Fruit fly (Drosophila melanogaster) whole organism, embryonic: ENCODE results near the gene COX7B.

ENCODE experiments used
- Antp ChIP-seq: fragments of 200-800 bp; sonication (Bioruptor generic); optimal IDR thresholded peaks from 3 replicates; lab custom pipeline; 2016; ENCODE audit warnings: missing biosample characterization, missing genetic modification characterization
- BtbVII ChIP-seq: fragments of 200-800 bp; sonication (Bioruptor generic); optimal IDR thresholded peaks from 3 replicates; lab custom pipeline; 2017; ENCODE audit warnings: missing biosample characterization, mild to moderate bottlenecking, missing genetic modification characterization
- CG10321 ChIP-seq: fragments of 200-800 bp; sonication (Bioruptor generic); IDR thresholded peaks from 2 replicates; pipeline ENCODE4 v1.3.6; 2022; ENCODE audit warnings: missing biosample characterization, missing genetic modification characterization
- CG10959 ChIP-seq: fragments of 200-800 bp; sonication (Bioruptor generic); IDR thresholded peaks from 2 replicates; pipeline ENCODE4 v1.3.6; 2022; ENCODE audit warnings: missing biosample characterization, missing genetic modification characterization
- CG12155 ChIP-seq: fragments of 200-800 bp; sonication (Bioruptor generic); optimal IDR thresholded peaks from 3 replicates; lab custom pipeline; 2016; ENCODE audit warnings: missing biosample characterization, missing genetic modification characterization
- CG13123 ChIP-seq: fragments of 200-800 bp; sonication (Bioruptor generic); optimal IDR thresholded peaks from 2 replicates; lab custom pipeline; 2016; ENCODE audit warnings: missing biosample characterization, missing genetic modification characterization
- CG13287 ChIP-seq: fragments of 200-800 bp; sonication (Bioruptor generic); IDR thresholded peaks from 2 replicates; pipeline ENCODE4 v1.3.6; 2022; ENCODE audit warnings: missing biosample characterization, missing genetic modification characterization; ENCODE audit not compliant: partially characterized antibody
- CG13296 ChIP-seq: fragments of 200-800 bp; sonication (Bioruptor generic); optimal IDR thresholded peaks from 3 replicates; lab custom pipeline; 2018; ENCODE audit warnings: missing biosample characterization, mild to moderate bottlenecking, missing genetic modification characterization
- CG14050 ChIP-seq: fragments of 200-800 bp; sonication (Bioruptor generic); IDR thresholded peaks from 3 replicates; pipeline ENCODE4 v1.3.6; 2022; ENCODE audit warnings: missing biosample characterization, missing genetic modification characterization
- CG14710 ChIP-seq: fragments of 200-800 bp; sonication (Bioruptor generic); optimal IDR thresholded peaks from 3 replicates; lab custom pipeline; 2019; ENCODE audit warnings: missing biosample characterization, mild to moderate bottlenecking, missing genetic modification characterization, moderate library complexity
- CG2199 ChIP-seq: fragments of 200-800 bp; sonication (Bioruptor generic); IDR thresholded peaks from 3 replicates; pipeline ENCODE4 v1.3.6; 2022; ENCODE audit warnings: missing biosample characterization, missing genetic modification characterization
- CG2202 ChIP-seq: fragments of 200-800 bp; sonication (Bioruptor generic); optimal IDR thresholded peaks from 2 replicates; lab custom pipeline; 2018; ENCODE audit warnings: missing biosample characterization, mild to moderate bottlenecking, missing genetic modification characterization
- CG3281 ChIP-seq: fragments of 200-800 bp; sonication (Bioruptor generic); optimal IDR thresholded peaks from 3 replicates; lab custom pipeline; 2017; ENCODE audit warnings: missing biosample characterization, mild to moderate bottlenecking, missing genetic modification characterization
- CG4707 ChIP-seq: fragments of 200-800 bp; sonication (Bioruptor generic); optimal IDR thresholded peaks from 2 replicates; lab custom pipeline; 2018; ENCODE audit warnings: missing biosample characterization, mild to moderate bottlenecking, missing genetic modification characterization, moderate library complexity
- CG4820 ChIP-seq: fragments of 200-800 bp; sonication (Bioruptor generic); optimal IDR thresholded peaks from 3 replicates; lab custom pipeline; 2016; ENCODE audit warnings: missing biosample characterization, missing genetic modification characterization
- CG5245 ChIP-seq: fragments of 200-800 bp; sonication (Bioruptor generic); optimal IDR thresholded peaks from 3 replicates; lab custom pipeline; 2016; ENCODE audit warnings: missing biosample characterization, missing genetic modification characterization
- CG6654 ChIP-seq: fragments of 200-800 bp; sonication (Bioruptor generic); optimal IDR thresholded peaks from 2 replicates; lab custom pipeline; 2017; ENCODE audit warnings: missing biosample characterization, mild to moderate bottlenecking, missing genetic modification characterization
- CG8290 ChIP-seq, 3 experiments: fragments of 200-800 bp; sonication (Bioruptor generic); optimal IDR thresholded peaks; 2 replicates each; lab custom pipeline; 2016 to 2019; ENCODE audit warnings: missing biosample characterization in 3 of 3, missing genetic modification characterization in 3 of 3, mild to moderate bottlenecking in 2 of 3, moderate library complexity in 1 of 3
- Dad ChIP-seq: fragments of 200-800 bp; sonication (Bioruptor generic); optimal IDR thresholded peaks from 3 replicates; lab custom pipeline; 2016; ENCODE audit warnings: missing biosample characterization, missing genetic modification characterization
- Dfd ChIP-seq, 2 experiments: fragments of >200 bp; optimal IDR thresholded peaks; 2 replicates each; lab custom pipeline; 2017; ENCODE audit warnings: missing biosample characterization in 2 of 2, missing genetic modification characterization in 2 of 2
- Drgx ChIP-seq: fragments of 200-800 bp; sonication (Bioruptor generic); IDR thresholded peaks from 2 replicates; pipeline ENCODE4 v1.3.6; 2022; ENCODE audit warnings: missing biosample characterization, missing genetic modification characterization
- Ets97D ChIP-seq: fragments of 200-800 bp; sonication (Bioruptor generic); optimal IDR thresholded peaks from 3 replicates; lab custom pipeline; 2016; ENCODE audit warnings: missing biosample characterization, missing genetic modification characterization
- HLH4C ChIP-seq: fragments of 200-800 bp; sonication (Bioruptor generic); IDR thresholded peaks from 3 replicates; pipeline ENCODE4 v1.3.6; 2022; ENCODE audit warnings: missing biosample characterization, missing genetic modification characterization; ENCODE audit not compliant: partially characterized antibody
- Hmx ChIP-seq: fragments of 200-800 bp; sonication (Bioruptor generic); optimal IDR thresholded peaks from 2 replicates; lab custom pipeline; 2016; ENCODE audit warnings: missing biosample characterization, missing genetic modification characterization
- Hsf ChIP-seq: fragments of 200-800 bp; sonication (Bioruptor generic); optimal IDR thresholded peaks from 3 replicates; lab custom pipeline; 2016; ENCODE audit warnings: missing biosample characterization, missing genetic modification characterization
- Kr ChIP-seq: fragments of 200-800 bp; sonication (Bioruptor generic); optimal IDR thresholded peaks from 2 replicates; lab custom pipeline; 2017; ENCODE audit warnings: missing biosample characterization, mild to moderate bottlenecking, missing genetic modification characterization
- Mrtf ChIP-seq: fragments of 200-800 bp; sonication (Bioruptor generic); IDR thresholded peaks from 3 replicates; pipeline ENCODE4 v1.3.6; 2022; ENCODE audit warnings: missing biosample characterization, missing genetic modification characterization
- Neu2 ChIP-seq: fragments of 200-800 bp; sonication (Bioruptor generic); optimal IDR thresholded peaks from 3 replicates; lab custom pipeline; 2016; ENCODE audit warnings: missing biosample characterization, missing genetic modification characterization, borderline replicate concordance
- Oli ChIP-seq: fragments of 200-800 bp; sonication (Bioruptor generic); optimal IDR thresholded peaks from 2 replicates; lab custom pipeline; 2018; ENCODE audit warnings: missing biosample characterization, mild to moderate bottlenecking, missing genetic modification characterization, moderate library complexity
- Opbp ChIP-seq: fragments of 200-800 bp; sonication (Bioruptor generic); IDR thresholded peaks from 3 replicates; pipeline ENCODE4 v1.3.6; 2022; ENCODE audit warnings: missing biosample characterization, missing genetic modification characterization; ENCODE audit not compliant: partially characterized antibody
- Ravus ChIP-seq: fragments of 200-800 bp; sonication (Bioruptor generic); IDR thresholded peaks from 2 replicates; pipeline ENCODE4 v1.3.6; 2022; ENCODE audit warnings: missing biosample characterization, missing genetic modification characterization
- Usf ChIP-seq: fragments of 200-800 bp; sonication (Bioruptor generic); optimal IDR thresholded peaks from 2 replicates; lab custom pipeline; 2017; ENCODE audit warnings: missing genotype, missing biosample characterization, missing genetic modification characterization
- ac ChIP-seq: fragments of 200-800 bp; sonication (Bioruptor generic); optimal IDR thresholded peaks from 3 replicates; lab custom pipeline; 2017; ENCODE audit warnings: missing biosample characterization, mild to moderate bottlenecking, missing genetic modification characterization
- ash1 ChIP-seq: fragments of 200-800 bp; sonication (Bioruptor generic); optimal IDR thresholded peaks from 2 replicates; lab custom pipeline; 2018; ENCODE audit warnings: missing biosample characterization, mild to moderate bottlenecking, missing genetic modification characterization
- ato ChIP-seq: fragments of 200-800 bp; sonication (Bioruptor generic); IDR thresholded peaks from 2 replicates; pipeline ENCODE4 v1.3.6; 2022; ENCODE audit warnings: missing biosample characterization, missing genetic modification characterization; ENCODE audit not compliant: partially characterized antibody
- cas ChIP-seq: fragments of 200-800 bp; sonication (Bioruptor generic); IDR thresholded peaks from 2 replicates; pipeline ENCODE4 v1.3.6; 2022; ENCODE audit warnings: missing biosample characterization, missing genetic modification characterization
- crc ChIP-seq: fragments of 200-800 bp; sonication (Bioruptor generic); optimal IDR thresholded peaks from 2 replicates; lab custom pipeline; 2016; ENCODE audit warnings: missing biosample characterization, missing genetic modification characterization
- exex ChIP-seq: fragments of 200-800 bp; sonication (Bioruptor generic); optimal IDR thresholded peaks from 4 replicates; lab custom pipeline; 2018; ENCODE audit warnings: missing biosample characterization, mild to moderate bottlenecking, missing genetic modification characterization, moderate library complexity
- gcm ChIP-seq: fragments of 200-800 bp; sonication (Bioruptor generic); optimal IDR thresholded peaks from 2 replicates; lab custom pipeline; 2019; ENCODE audit warnings: missing biosample characterization, mild to moderate bottlenecking, missing genetic modification characterization, moderate library complexity
- gsb-n ChIP-seq: fragments of 200-800 bp; sonication (Bioruptor generic); optimal IDR thresholded peaks from 3 replicates; lab custom pipeline; 2018; ENCODE audit warnings: missing biosample characterization, mild to moderate bottlenecking, missing genetic modification characterization
- h ChIP-seq: fragments of >200 bp; optimal IDR thresholded peaks from 2 replicates; lab custom pipeline; 2017
- nerfin-1 ChIP-seq: fragments of 200-800 bp; sonication (Bioruptor generic); optimal IDR thresholded peaks from 3 replicates; lab custom pipeline; 2019; ENCODE audit warnings: missing biosample characterization, mild to moderate bottlenecking, missing genetic modification characterization, moderate library complexity
- pb ChIP-seq: fragments of 200-800 bp; sonication (Bioruptor generic); optimal IDR thresholded peaks from 3 replicates; lab custom pipeline; 2016; ENCODE audit warnings: missing biosample characterization, missing genetic modification characterization
- pnt ChIP-seq: fragments of 200-800 bp; sonication (Bioruptor generic); optimal IDR thresholded peaks from 3 replicates; lab custom pipeline; 2016; ENCODE audit warnings: missing biosample characterization, missing genetic modification characterization
- prd ChIP-seq, 3 experiments: fragments of >200 bp in 2 of 3; fragments of 200-800 bp in 1 of 3; sonication (Bioruptor generic) in 1 of 3; optimal IDR thresholded peaks in 2 of 3; IDR thresholded peaks in 1 of 3; 2 replicates in 2 of 3; 3 replicates in 1 of 3; pipeline versions ENCODE4 v1.3.6 to Lab custom; 2017 to 2022; ENCODE audit warnings: missing biosample characterization in 1 of 3, missing genetic modification characterization in 1 of 3
- shn ChIP-seq: fragments of 200-800 bp; sonication (Bioruptor generic); optimal IDR thresholded peaks from 3 replicates; lab custom pipeline; 2016; ENCODE audit warnings: missing biosample characterization, missing genetic modification characterization
- sna ChIP-seq: fragments of 200-800 bp; sonication (Bioruptor generic); IDR thresholded peaks from 2 replicates; pipeline ENCODE4 v1.3.6; 2022; ENCODE audit warnings: missing biosample characterization, missing genetic modification characterization; ENCODE audit not compliant: partially characterized antibody
- sr ChIP-seq: fragments of 200-800 bp; sonication (Bioruptor generic); IDR thresholded peaks from 3 replicates; pipeline ENCODE4 v1.3.6; 2022; ENCODE audit warnings: missing biosample characterization, missing genetic modification characterization
- tup ChIP-seq: fragments of 200-800 bp; sonication (Bioruptor generic); optimal IDR thresholded peaks from 2 replicates; lab custom pipeline; 2016; ENCODE audit warnings: missing biosample characterization, mild to moderate bottlenecking, missing genetic modification characterization, moderate library complexity
- z ChIP-seq: fragments of 200-800 bp; sonication (Bioruptor generic); IDR thresholded peaks from 3 replicates; pipeline ENCODE4 v1.3.6; 2022; ENCODE audit warnings: missing biosample characterization, missing genetic modification characterization
- zfh1 ChIP-seq: fragments of 200-800 bp; sonication (Bioruptor generic); IDR thresholded peaks from 3 replicates; pipeline ENCODE4 v1.3.6; 2022; ENCODE audit warnings: missing biosample characterization, missing genetic modification characterization

Gene COX7B

DNA sequence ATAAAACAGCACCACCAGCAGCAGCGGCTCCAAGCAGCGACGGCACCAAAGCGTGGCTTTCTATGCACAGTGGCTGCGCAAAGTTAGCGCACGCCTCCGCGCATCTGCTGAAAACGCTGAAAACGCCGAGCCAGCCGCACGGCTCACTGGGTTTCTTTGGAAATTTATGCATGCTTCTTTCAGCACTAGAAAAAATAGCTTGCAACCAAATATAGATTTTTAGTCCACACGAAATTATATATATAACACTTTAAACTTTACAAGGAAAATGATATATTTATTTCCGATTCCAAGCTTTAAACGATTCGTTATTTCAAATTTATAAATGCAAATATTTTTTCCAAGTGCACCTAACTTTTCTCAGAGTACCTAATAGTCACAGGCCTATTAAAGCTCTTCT, 20.6 kb upstream of the COX7B start (continued):
- TF ChIP-seq BtbVII (no peak), CG8290 (GFP tag; optimal IDR thresholded peaks at IDR 0.05; lab: Kevin White, UChicago) (no peak), CG8290 (tag; optimal IDR thresholded peaks at IDR 0.05; lab: Kevin White, UChicago) (no peak), Dfd (GFP tag; optimal IDR thresholded peaks at IDR 0.05; lab: Kevin White, UChicago) (no peak), tup (GFP tag; lab: Kevin White, UChicago) (no peak), crc (no peak), sr (no peak), prd (optimal IDR thresholded peaks at IDR 0.05; lab: Kevin White, UChicago) (no peak), prd (GFP tag; IDR thresholded peaks at IDR 0.05; lab: Robert Waterston, UW) (no peak; the same call in 2 of the 3 replicates), CG13296 (GFP tag; lab: Kevin White, UChicago) (no peak), Antp (peak; percentile 20), CG5245 (no peak), CG14710 (tag; lab: Kevin White, UChicago) (peak; percentile 28), cas (GFP tag; lab: Robert Waterston, UW) (no peak), Ravus (no peak), gsb-n (tag; lab: Kevin White, UChicago) (peak; percentile 37), CG2199 (GFP tag; lab: Robert Waterston, UW) (no peak), ac (GFP tag; lab: Kevin White, UChicago) (no peak), Neu2 (GFP tag; lab: Kevin White, UChicago) (no peak), zfh1 (GFP tag; lab: Robert Waterston, UW) (peak; percentile 26; the same call in 1 of the 3 replicates), CG14050 (GFP tag; lab: Robert Waterston, UW) (peak; percentile 21; the same call in 1 of the 3 replicates), shn (peak; percentile 3), Dad (GFP tag; lab: Kevin White, UChicago) (no peak), CG13123 (GFP tag; lab: Kevin White, UChicago) (peak; percentile 9), Usf (no peak), HLH4C (no peak), Ets97D (no peak), CG6654 (GFP tag; lab: Kevin White, UChicago) (peak; percentile 9), Hmx (GFP tag; lab: Kevin White, UChicago) (no peak), Mrtf (no peak), CG13287 (GFP tag; lab: Robert Waterston, UW) (no peak), Kr (GFP tag; lab: Kevin White, UChicago) (no peak), Hsf (GFP tag; lab: Kevin White, UChicago) (peak; percentile 27), ato (GFP tag; lab: Robert Waterston, UW) (no peak), nerfin-1 (tag; lab: Kevin White, UChicago) (no peak), CG2202 (tag; lab: Kevin White, UChicago) (peak; percentile 27), pb (no peak), CG3281 (GFP tag; lab: Kevin White, UChicago) (peak; percentile 14), ash1 (GFP tag; lab: Kevin White, UChicago) (no peak), sna (GFP tag; lab: Robert Waterston, UW) (no peak), CG10321 (GFP tag; lab: Robert Waterston, UW) (no peak), h (lab: Kevin White, UChicago) (no peak), z (GFP tag; lab: Robert Waterston, UW) (no peak), Drgx (GFP tag; lab: Robert Waterston, UW) (peak; percentile 11; the same call in 1 of the 2 replicates), Oli (tag; lab: Kevin White, UChicago) (peak; percentile 54), pnt (GFP tag; lab: Kevin White, UChicago) (no peak), exex (tag; lab: Kevin White, UChicago) (no peak), CG4707 (GFP tag; lab: Kevin White, UChicago) (peak; percentile 7), CG4820 (GFP tag; lab: Kevin White, UChicago) (peak; percentile 33), CG12155 (no peak), gcm (GFP tag; lab: Kevin White, UChicago) (peak; percentile 48), Opbp (no peak), CG10959 (GFP tag; lab: Robert Waterston, UW) (no peak)
